Fruit fly (Drosophila melanogaster) whole organism, pupa: ENCODE measurements around the gene CG6465.

Experiments
- CG10348 ChIP-seq: fragments of 200-800 bp; sonication (Bioruptor generic); IDR thresholded peaks from 2 replicates; pipeline ENCODE4 v1.3.6; 2022; ENCODE audit warnings: missing biosample characterization, missing genetic modification characterization
- CG13204 ChIP-seq: fragments of 200-800 bp; sonication (Bioruptor generic); optimal IDR thresholded peaks from 2 replicates; lab custom pipeline; 2018; ENCODE audit warnings: missing biosample characterization, mild to moderate bottlenecking, missing genetic modification characterization, moderate library complexity
- CG14655 ChIP-seq: fragments of 200-800 bp; sonication (Bioruptor generic); optimal IDR thresholded peaks from 3 replicates; lab custom pipeline; 2017; ENCODE audit warnings: mild to moderate bottlenecking, missing biosample characterization, missing genetic modification reagents, missing genetic modification characterization
- CG15710 ChIP-seq: fragments of 200-800 bp; sonication (Bioruptor generic); optimal IDR thresholded peaks from 2 replicates; lab custom pipeline; 2018; ENCODE audit warnings: missing biosample characterization, mild to moderate bottlenecking, missing genetic modification characterization, moderate library complexity
- CG17806 ChIP-seq: fragments of 200-800 bp; sonication (Bioruptor generic); optimal IDR thresholded peaks from 2 replicates; lab custom pipeline; 2018; ENCODE audit warnings: missing biosample characterization, mild to moderate bottlenecking, missing genetic modification characterization, moderate library complexity
- CG4496 ChIP-seq: fragments of 200-800 bp; sonication (Bioruptor generic); IDR thresholded peaks from 3 replicates; pipeline ENCODE4 v1.3.6; 2022; ENCODE audit warnings: missing biosample characterization, missing genetic modification characterization
- CG8159 ChIP-seq: fragments of 200-800 bp; sonication (Bioruptor generic); optimal IDR thresholded peaks from 3 replicates; lab custom pipeline; 2018; ENCODE audit warnings: missing biosample characterization, mild to moderate bottlenecking, missing genetic modification characterization, moderate library complexity
- CG8301 ChIP-seq: fragments of 200-800 bp; sonication (Bioruptor generic); optimal IDR thresholded peaks from 2 replicates; lab custom pipeline; 2018; ENCODE audit warnings: missing biosample characterization, mild to moderate bottlenecking, missing genetic modification characterization
- D1 ChIP-seq: fragments of 200-800 bp; sonication (Bioruptor generic); optimal IDR thresholded peaks from 2 replicates; lab custom pipeline; 2018; ENCODE audit warnings: missing biosample characterization, mild to moderate bottlenecking, missing genetic modification characterization, moderate library complexity
- EcR ChIP-seq: fragments of 200-800 bp; sonication (Bioruptor generic); optimal IDR thresholded peaks from 3 replicates; lab custom pipeline; 2019; ENCODE audit warnings: missing biosample characterization, missing genetic modification characterization, mild to moderate bottlenecking, moderate library complexity, missing genetic modification reagents
- Pif1A ChIP-seq: fragments of 200-800 bp; sonication (Bioruptor generic); optimal IDR thresholded peaks from 3 replicates; lab custom pipeline; 2016; ENCODE audit warnings: missing biosample characterization, missing genetic modification characterization
- Snoo ChIP-seq: fragments of 200-800 bp; sonication (Bioruptor generic); optimal IDR thresholded peaks from 3 replicates; lab custom pipeline; 2017; ENCODE audit warnings: missing biosample characterization, mild to moderate bottlenecking, missing genetic modification characterization, inconsistent platforms
- gl ChIP-seq: fragments of 200-800 bp; sonication (Bioruptor generic); optimal IDR thresholded peaks from 2 replicates; lab custom pipeline; 2018; ENCODE audit warnings: missing biosample characterization, mild to moderate bottlenecking, missing genetic modification characterization
- rn ChIP-seq: fragments of 200-800 bp; sonication (Bioruptor generic); IDR thresholded peaks from 2 replicates; pipeline ENCODE4 v1.3.6; 2022; ENCODE audit warnings: missing biosample characterization, missing genetic modification characterization

- TF ChIP-seq CG14655 (GFP tag; lab: Kevin White, UChicago) = no peak
- TF ChIP-seq CG13204 (GFP tag; lab: Kevin White, UChicago) = no peak
- peak; percentile 70; the same call in 2 of the 3 replicates for TF ChIP-seq CG4496 (GFP tag; lab: Robert Waterston, UW)
- no peak for TF ChIP-seq CG17806
- TF ChIP-seq Pif1A (GFP tag; lab: Kevin White, UChicago) = no peak
- no peak for TF ChIP-seq gl (tag; lab: Kevin White, UChicago)
- no peak for TF ChIP-seq EcR
- TF ChIP-seq rn (GFP tag; lab: Robert Waterston, UW) = no peak
- no peak for TF ChIP-seq CG10348 (GFP tag; lab: Robert Waterston, UW)
- no peak for TF ChIP-seq CG8159 (tag; lab: Kevin White, UChicago)
- no peak for TF ChIP-seq Snoo (tag; lab: Kevin White, UChicago)
- no peak for TF ChIP-seq CG8301
- TF ChIP-seq D1 (tag; lab: Kevin White, UChicago) = no peak
- TF ChIP-seq CG15710 (tag; lab: Kevin White, UChicago) = no peak
Observed at dm6 chr3R:10688835-10689234, 11.8 kb upstream of the CG6465 start.
